Worm (Caenorhabditis elegans): Measurements from ENCODE around the gene vps-50.

ce11 chrIII:10870161-10870560 lies 1.2 kb downstream of the vps-50 start:
- TF ChIP-seq alr-1 (tag; optimal IDR thresholded peaks at IDR 0.05) (no peak), elt-1 (tag; optimal IDR thresholded peaks at IDR 0.05) (no peak), aly-2 (tag; optimal IDR thresholded peaks at IDR 0.05) (no peak), ztf-4 (tag; optimal IDR thresholded peaks at IDR 0.05) (no peak), skn-1 (tag; optimal IDR thresholded peaks at IDR 0.05) (no peak), nhr-6 (tag; optimal IDR thresholded peaks at IDR 0.05) (no peak)

Data from whole organism, L2 larva.